Fruit fly (Drosophila melanogaster) S2 (cell line): Measurements from ENCODE around the gene Polr2D.

Experiments
- CG8478 ChIP-seq: fragments of >200 bp; optimal IDR thresholded peaks from 2 replicates; lab custom pipeline; 2018
- CTCF ChIP-seq, 2 experiments: fragments of >200 bp; optimal IDR thresholded peaks; 2 replicates each; lab custom pipeline; 2018

Polr2D gene

DNA sequence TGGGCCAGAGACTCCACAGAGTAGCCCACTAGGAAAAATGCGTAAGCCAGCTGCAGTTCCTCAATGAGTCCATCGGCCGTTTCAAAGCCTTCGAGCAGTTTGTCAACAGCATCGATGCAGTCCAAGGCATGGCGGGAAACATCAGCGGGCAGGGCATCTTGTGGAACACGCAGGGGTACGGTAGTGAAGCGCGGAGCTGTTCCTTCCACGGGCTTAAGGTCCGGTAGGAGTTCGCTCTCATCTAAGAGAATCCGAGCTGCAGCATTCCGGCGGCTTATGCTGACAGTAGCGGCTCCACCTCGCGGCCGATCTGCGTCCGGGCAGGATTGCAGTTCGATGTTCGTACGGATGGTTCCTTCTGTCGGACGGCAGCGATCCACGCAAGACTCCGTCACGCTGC, 3.4 kb downstream of the Polr2D start:
- TF ChIP-seq CG8478 (no peak), CTCF (optimal IDR thresholded peaks at IDR 0.05; lab: Kevin White, UChicago) (no peak)

DNA sequence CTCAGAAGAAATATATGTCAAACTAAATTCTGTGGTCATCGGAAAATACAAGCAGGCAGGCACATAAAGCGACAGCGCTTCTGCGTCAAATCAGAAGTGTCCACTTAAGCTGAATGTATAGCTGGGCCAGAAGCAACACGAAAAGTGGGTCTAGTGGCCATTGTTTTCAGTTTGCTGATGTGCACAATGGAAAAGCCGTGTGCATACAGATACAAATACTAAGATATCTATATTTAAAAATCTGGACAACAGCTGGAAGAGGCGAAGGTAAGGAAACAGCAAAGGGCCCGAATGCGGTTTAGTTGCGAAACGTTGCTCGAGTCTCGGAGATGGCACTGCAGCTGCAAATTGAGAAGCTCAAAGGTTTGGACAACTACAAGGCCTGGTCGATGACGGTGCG, 4.5 kb downstream of the Polr2D start, which contains the start of gene CG18598:
Gene CG18598 (plus strand): TSS at position 301 of the 400 bp plus-strand sequence.
- TF ChIP-seq CTCF (optimal IDR thresholded peaks at IDR 0.05; lab: Kevin White, UChicago), result no peak
- no peak for TF ChIP-seq CG8478

DNA sequence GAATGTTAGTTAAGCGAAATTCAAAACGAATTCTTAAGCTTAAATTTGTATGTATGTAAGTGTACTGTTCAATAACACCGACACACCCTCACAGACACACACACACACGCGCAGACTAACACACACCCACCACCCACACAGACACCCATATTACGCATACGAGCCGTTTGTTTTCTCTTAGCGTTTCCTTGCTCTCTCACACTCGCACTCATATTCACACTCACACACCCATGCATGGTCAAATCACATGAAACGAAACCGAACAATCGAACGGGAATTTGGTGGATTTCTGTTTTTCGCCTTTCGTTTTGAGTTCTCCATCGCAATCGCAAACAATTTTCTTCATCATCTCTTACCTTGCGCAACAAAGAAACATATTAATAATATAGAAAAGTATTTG, 6.0 kb downstream of the Polr2D start:
- no peak for TF ChIP-seq CG8478
- TF ChIP-seq CTCF (optimal IDR thresholded peaks at IDR 0.05; lab: Kevin White, UChicago), result no peak

DNA sequence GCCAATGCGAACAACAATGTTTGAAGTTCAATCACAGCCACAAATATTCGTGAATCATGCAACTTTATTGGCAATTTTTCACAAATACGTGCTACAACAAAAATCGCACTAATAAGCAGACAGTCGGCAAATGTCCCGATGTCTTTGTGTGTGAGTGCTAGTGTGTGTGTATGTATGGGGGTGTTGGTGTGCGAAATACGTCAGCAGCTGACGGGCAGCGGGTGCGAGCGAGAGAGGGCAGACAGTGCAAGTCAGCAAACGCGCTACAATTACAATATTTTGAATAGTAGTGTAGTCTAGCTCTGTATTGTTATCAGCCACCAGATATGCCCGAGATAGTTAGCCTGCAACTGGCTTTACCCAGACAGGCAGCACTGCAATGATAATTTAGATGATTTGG, 9.2 kb downstream of the Polr2D start:
- no peak for TF ChIP-seq CTCF (optimal IDR thresholded peaks at IDR 0.05; lab: Kevin White, UChicago)
- no peak for TF ChIP-seq CG8478

DNA sequence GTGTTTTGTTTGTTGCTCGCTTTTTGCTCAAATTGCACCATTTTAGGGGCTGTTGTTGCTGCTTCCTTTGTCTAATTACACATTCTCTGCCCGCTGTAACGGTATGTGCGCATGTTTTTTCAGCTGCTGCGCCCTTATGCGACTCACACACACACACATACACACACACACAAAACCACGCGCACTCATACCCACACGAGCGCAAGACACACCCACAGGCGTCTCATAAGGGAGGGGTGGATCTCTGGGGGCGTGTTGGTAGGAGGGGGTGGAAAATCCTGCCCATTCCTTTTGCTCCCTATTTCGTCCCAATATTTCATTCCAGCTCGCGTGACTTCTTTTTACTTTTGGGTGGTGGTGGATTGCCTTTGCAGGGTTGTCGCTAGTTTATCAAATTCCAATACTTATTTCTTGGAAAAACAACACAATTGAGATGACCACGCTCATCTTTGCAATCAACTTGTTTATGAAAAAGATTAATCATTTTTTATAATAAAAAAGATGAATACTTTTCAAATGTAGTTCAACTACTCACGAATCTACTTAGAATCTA, 10.2 kb downstream of the Polr2D start:
- no peak for TF ChIP-seq CG8478
- TF ChIP-seq CTCF (optimal IDR thresholded peaks at IDR 0.05; lab: Kevin White, UChicago), result no peak

DNA sequence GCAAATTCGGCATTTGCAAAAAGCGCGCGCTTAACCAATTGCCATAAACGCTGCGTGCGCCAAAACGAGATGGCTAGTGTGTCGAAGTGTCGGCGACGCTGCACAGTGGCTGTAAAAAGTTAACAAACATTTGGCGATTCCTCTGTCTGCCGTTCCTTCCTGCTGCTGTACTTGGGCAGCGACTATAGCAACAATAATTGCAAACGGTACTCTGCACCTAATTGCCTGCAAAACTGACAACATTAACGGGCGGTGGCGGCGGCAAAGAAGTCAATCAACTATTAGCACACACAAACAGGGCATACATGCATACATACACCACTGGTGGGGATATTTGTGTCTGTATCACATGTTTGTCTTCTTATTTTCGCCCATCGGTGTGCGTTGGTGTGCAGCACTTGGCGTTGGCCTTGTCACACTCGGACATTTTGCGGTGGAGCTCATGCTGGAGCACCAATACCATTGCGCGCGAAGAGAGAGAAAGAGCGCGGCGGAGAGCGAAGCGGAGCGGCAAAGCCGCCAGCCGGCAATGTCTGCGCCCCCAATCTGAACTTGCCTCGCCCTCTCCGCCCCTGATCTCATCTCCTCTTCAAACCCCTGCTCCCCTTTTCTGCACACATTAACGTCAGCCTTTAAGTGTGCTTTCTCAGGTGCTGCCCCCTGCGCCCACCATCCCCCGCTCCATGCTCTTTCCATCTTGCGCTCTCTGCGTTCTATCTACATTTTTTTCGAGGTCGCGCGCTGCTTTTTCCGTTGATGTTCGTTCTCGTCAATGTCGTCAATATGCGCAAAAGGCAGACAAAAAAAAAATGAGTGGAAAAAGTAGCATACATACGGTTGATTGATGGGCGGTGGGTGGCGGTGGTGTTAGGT, 10.9 kb downstream of the Polr2D start:
- TF ChIP-seq CG8478 (peak; percentile 33), CTCF (optimal IDR thresholded peaks at IDR 0.05; lab: Kevin White, UChicago) (no peak)

DNA sequence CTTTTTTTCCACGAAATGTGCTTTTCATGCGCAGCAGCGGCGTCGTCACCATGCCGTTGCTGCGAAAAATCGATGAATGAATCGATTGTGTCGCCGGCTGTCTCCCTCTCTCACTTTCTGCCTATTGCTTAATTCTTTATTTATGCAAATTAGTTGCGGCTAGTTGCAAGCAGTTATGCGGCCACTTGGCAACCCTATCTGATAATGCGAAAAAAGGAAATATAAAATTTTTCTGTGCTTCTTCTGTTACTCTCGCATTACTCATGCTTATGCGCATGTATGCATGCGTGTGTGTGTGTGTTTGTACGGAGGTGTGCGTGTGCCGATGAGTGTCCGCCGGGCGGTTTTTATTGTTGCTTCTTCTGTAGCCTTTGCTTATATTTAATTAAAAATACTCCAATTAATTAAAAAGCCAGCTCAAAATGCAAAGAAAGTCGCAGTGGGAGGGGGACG, 11.5 kb downstream of the Polr2D start:
- TF ChIP-seq CG8478 (no peak), CTCF (optimal IDR thresholded peaks at IDR 0.05; lab: Kevin White, UChicago) (no peak)

DNA sequence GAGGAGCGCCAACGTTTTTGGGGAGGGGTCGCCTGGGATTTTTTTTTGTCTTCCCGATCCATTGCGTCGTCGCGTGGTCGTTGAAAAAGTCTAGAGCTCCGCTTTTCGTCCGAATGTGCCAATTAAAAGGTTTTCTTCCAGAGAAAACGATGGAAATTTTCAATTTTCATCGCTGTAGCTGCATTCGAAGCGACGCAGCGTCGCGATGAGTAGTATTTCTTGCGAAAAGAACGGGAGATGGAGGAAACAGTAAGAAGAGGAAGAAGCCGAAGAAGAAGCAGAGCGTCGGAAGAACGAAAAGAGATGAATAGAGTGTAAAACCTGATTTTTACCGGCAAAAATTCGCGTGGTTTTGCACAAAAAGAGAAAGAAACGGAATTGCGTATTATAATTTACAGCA, 12.3 kb downstream of the Polr2D start:
- TF ChIP-seq CTCF (optimal IDR thresholded peaks at IDR 0.05; lab: Kevin White, UChicago) (no peak), CG8478 (no peak)

DNA sequence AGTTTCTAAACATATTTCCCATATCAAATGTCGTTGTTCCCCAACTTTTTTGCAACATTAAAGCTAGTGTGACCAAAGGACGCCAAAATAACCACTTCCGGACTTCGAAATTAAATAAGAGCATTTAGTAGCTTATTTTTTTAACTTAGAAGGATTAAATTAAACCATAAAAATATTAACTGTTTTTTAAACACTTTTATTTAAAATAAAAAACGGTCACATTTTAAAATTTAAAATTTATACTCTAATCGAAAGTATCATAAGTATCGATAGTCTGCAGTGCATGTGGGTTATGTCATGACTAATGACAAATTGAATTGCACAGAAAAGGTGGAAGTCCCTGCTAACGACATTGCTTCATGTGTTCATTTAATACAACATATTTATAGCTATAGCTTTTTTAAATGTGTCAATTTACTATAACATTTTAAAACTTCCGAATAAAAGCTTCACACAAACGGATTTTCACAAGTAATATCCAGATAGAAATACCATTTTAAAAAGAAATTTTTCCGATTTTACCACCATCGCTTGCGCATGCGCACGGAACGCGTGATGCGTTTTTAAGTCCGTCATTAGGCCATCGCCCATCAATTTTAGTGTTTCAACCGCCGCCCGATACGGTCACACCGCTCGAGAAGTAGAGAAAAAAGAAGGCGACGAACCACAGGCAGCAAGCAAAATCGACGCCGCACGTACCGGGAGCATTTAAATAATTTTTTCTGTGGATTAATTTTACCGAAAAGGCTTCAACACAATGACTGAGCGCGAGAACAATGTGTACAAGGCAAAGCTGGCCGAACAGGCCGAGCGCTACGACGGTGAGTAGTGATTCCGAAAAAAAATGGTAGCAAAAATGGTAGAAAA, 13.0 kb downstream of the Polr2D start, which contains the start of the genes CG7156 and 14-3-3epsilon:
Gene CG7156 (minus strand): TSS at position 71 of the 867 bp plus-strand sequence.
Gene 14-3-3epsilon (plus strand): TSS at position 443 of the 867 bp plus-strand sequence.
- TF ChIP-seq CG8478, result no peak
- TF ChIP-seq CTCF (optimal IDR thresholded peaks at IDR 0.05; lab: Kevin White, UChicago), result peak in 1 of 2 experiments; percentile 8

DNA sequence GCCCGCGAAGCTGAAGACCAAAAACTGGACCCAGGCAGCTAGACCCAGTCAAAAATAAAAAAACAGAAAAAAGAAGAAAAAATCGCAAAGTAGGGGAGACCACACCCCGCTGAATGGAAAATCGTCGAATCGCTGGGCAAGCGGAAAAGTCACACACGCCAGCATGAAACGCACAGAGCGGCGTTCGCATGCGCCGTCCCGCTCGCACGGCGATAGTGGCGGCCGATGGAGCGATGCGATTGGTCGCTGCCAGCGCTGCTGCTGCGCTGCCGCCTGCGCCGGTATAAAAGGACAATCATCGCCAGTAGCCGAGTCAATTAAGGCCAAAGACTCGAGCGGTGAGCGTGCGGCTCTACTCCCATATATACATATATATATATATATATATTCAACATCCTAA, 19.4 kb downstream of the Polr2D start, which contains the start of gene repo:
Gene repo (plus strand): TSS at position 314 of the 400 bp plus-strand sequence.
- TF ChIP-seq CTCF (optimal IDR thresholded peaks at IDR 0.05; lab: Kevin White, UChicago) (no peak), CG8478 (no peak)

DNA sequence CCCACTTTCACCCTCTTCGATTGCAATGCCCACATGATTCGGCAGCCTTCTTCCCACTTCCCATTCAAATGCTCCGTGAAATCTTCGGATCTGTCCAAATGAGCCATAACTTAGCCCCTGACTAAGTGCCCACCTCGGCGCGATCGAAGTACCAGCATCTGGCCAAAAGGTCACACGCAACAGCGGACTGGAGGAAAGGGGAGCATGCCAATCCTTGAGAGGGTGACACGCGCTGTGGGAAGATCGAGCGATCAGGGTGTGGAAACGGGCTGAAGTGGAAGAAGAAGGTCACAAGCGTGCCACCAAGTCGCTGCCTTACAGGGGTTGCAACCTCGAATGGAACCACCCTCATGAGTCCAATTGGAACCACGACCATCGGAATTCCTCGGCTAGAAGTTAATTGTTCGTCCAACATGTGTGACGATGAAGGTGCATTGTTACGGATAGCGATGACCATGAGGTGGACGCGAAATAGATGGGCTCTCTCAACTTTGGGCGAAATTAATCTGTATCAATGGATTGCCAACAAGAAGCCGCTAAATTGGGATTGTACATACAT, 20.5 kb downstream of the Polr2D start:
- no peak for TF ChIP-seq CG8478
- TF ChIP-seq CTCF (optimal IDR thresholded peaks at IDR 0.05; lab: Kevin White, UChicago), result no peak

DNA sequence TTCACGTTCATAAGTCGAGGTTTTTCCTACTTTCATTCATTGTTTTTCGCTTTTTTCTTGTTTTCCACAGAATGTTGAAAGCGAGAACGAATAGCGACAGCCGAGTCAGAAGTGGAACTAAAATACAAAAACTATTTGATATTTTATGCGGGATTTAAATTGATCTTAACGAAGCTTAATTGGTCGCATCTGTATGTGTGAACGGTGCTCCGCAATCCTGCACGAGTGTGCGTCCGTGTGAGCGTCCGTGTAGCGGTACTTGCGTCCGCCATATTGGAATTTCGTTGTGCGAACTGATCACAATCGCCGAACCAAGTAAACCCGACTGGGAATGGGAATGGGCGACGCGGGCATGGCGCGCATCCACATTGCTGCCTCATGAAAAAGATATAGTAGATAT, 23.1 kb downstream of the Polr2D start:
- TF ChIP-seq CTCF (optimal IDR thresholded peaks at IDR 0.05; lab: Kevin White, UChicago), result no peak
- TF ChIP-seq CG8478, result no peak

DNA sequence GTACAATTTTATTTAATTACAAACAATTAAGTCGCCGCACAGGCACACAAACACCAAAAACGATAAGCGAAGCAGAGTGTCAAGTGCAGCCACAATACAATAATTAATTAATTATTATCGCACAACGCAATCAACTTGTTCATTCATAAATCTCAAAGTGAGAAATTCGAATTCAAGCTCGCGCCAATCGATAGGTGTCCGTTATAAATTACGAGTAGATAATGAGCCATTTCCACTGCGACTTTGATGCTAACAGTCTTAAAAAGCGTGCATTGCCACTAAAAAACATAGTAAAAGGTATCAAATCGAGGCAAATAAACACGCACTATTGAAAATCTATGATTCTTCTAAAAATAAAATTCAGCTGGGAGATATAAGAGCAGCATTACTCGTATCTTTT, 25.1 kb downstream of the Polr2D start:
- TF ChIP-seq CTCF (optimal IDR thresholded peaks at IDR 0.05; lab: Kevin White, UChicago) (no peak), CG8478 (no peak)

DNA sequence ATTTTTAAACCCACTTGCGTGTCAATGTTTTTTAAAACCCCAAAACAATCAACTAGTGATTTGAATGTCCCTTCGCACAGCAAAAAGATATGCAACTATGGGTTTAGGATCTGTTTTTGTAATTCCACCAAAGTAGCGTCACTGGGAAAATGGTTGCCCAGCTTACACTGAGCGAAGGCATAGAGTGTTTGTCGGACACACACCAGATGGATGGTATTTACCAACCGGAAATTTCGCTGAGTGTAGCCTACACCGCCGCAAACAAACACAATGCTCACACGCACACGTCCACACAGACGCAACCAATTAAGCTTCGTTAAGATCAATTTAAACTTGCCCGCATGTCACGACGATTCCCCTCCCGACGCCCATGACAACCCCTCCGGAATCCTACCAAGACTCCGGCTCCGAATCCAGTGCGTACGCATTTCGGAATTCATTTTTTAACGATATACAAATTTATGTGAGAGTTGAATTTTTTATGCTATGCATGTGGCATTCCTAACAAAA, 26.5 kb downstream of the Polr2D start:
- TF ChIP-seq CG8478, result no peak
- no peak for TF ChIP-seq CTCF (optimal IDR thresholded peaks at IDR 0.05; lab: Kevin White, UChicago)

DNA sequence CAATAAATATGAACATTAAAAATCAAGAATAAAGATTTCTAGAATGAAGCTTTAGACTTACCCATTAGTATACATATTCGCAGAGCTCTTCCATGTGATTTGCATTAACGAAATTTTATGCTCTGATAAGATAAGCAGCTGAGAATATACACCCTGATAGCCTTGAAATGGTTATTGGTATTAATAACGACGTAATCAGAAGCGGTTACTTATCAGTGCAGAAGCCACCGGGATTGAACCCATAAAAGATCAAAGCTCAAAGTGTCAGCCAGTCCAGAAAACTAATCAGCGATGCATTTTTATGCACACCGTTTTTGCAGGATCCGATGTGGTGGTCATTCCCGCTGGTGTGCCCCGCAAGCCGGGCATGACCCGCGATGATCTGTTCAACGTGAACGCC, 27.9 kb downstream of the Polr2D start:
- TF ChIP-seq CG8478 (no peak), CTCF (optimal IDR thresholded peaks at IDR 0.05; lab: Kevin White, UChicago) (no peak)
